Fruit fly (Drosophila melanogaster): ENCODE data around the gene CG31102.

DNA sequence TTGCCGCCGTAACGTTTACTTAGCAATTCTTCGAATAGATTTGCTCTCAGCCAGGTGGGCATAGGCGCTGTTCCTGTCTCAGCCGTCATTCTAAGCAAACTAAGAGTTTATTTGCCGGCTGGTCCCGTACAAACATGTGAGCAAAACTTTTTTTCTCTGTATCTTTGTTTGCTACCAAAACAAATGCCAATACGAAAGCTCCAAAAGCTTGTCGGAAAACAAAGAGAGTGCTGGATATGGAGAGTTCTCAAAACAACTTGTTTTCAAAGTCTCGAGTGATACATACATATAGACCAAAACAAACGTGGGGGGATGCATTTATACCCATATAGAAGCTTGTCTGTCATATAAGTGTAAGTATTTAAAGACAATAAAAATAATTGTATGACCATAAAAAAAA, 20.6 kb upstream of the CG31102 start, which contains the start of gene CG10559:
- TF ChIP-seq CG8478 (optimal IDR thresholded peaks at IDR 0.05), result no peak
- no peak for TF ChIP-seq CTCF (optimal IDR thresholded peaks at IDR 0.05)
